Worm (Caenorhabditis elegans): ENCODE measurements around the gene C03B1.5.

DNA sequence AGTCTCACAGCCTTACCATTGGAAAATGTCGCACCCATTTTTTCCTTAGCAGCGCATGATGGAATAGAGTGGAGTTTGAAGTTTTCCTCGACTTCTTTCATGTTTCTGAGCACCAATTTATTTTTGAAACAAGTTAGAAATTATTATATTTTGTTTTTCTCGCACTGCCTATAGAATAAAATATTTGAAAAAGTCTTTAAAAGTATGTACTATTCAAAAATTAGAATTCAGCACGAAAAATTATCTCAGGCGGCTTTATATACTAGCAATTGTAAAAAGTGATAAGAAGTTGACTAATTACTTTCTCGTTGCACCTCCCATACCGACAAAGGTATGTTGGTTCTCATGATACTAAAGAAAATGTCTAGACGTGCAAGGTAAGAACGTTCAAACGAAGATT lies 8.4 kb upstream of the C03B1.5 start, which contains the start of gene C03B1.9:
- no peak for TF ChIP-seq ZK546.5 (tag; optimal IDR thresholded peaks at IDR 0.05)
- TF ChIP-seq nhr-76 (tag; optimal IDR thresholded peaks at IDR 0.05) = no peak
- TF ChIP-seq daf-12 (tag; optimal IDR thresholded peaks at IDR 0.05) = no peak
- no peak for TF ChIP-seq nhr-11 (tag; optimal IDR thresholded peaks at IDR 0.05)
- no peak for TF ChIP-seq fos-1 (tag; optimal IDR thresholded peaks at IDR 0.05)
- no peak for TF ChIP-seq nfya-1 (tag; optimal IDR thresholded peaks at IDR 0.05; ENCODE audit: insufficient read depth)

Measured in whole organism, L3 larva.